Worm (Caenorhabditis elegans) whole organism, midembryonic: ENCODE data around the gene ptr-13.

Experiments used
- T22C8.4 ChIP-seq: fragments of 200-800 bp; sonication (Bioruptor generic); IDR thresholded peaks from 2 replicates; pipeline ENCODE4 v1.3.6; 2022; ENCODE audit warnings: missing genetic modification characterization, missing compliant biosample characterization
- cog-1 ChIP-seq: sonication (generic microtip); optimal IDR thresholded peaks from 2 replicates; lab custom pipeline; 2016; ENCODE audit warnings: missing genetic modification characterization, missing compliant biosample characterization
- flt-1 ChIP-seq: fragments of 200-800 bp; sonication (Bioruptor generic); IDR thresholded peaks from 2 replicates; pipeline ENCODE4 v1.3.6; 2022; ENCODE audit warnings: missing genetic modification characterization, missing compliant biosample characterization
- klf-2 ChIP-seq: fragments of 200-800 bp; sonication (Bioruptor generic); conservative IDR thresholded peaks from 2 replicates; pipeline ENCODE4 v1.3.6; 2022; ENCODE audit warnings: missing genetic modification reagents, missing genetic modification characterization, missing compliant biosample characterization
- med-1 ChIP-seq: sonication (generic microtip); optimal IDR thresholded peaks from 2 replicates; lab custom pipeline; 2017; ENCODE audit warnings: missing genetic modification characterization, mild to moderate bottlenecking, missing compliant biosample characterization, antibody characterized with exemption, missing genetic modification reagents; ENCODE audit not compliant: insufficient read depth
- ref-1 ChIP-seq: fragments of 200-800 bp; sonication (Bioruptor generic); conservative IDR thresholded peaks from 2 replicates; pipeline ENCODE4 v1.3.6; 2022; ENCODE audit warnings: missing genetic modification reagents, missing genetic modification characterization, missing compliant biosample characterization
- tab-1 ChIP-seq: fragments of 200-800 bp; sonication (Bioruptor generic); IDR thresholded peaks from 2 replicates; pipeline ENCODE4 v1.3.6; 2022; ENCODE audit warnings: missing genetic modification characterization, missing compliant biosample characterization
- ztf-23 ChIP-seq: fragments of 200-800 bp; sonication (Bioruptor generic); IDR thresholded peaks from 2 replicates; pipeline ENCODE4 v1.3.6; 2022; ENCODE audit warnings: missing genetic modification reagents, missing genetic modification characterization, missing compliant biosample characterization
- ztf-29 ChIP-seq: fragments of 200-800 bp; sonication (Bioruptor generic); IDR thresholded peaks from 2 replicates; pipeline ENCODE4 v1.3.6; 2022; ENCODE audit warnings: missing genetic modification reagents, missing genetic modification characterization, missing compliant biosample characterization

- TF ChIP-seq klf-2 (GFP tag; lab: Robert Waterston, UW) (no peak), cog-1 (tag; lab: Kevin White, UChicago) (no peak), tab-1 (no peak), flt-1 (GFP tag; lab: Robert Waterston, UW) (no peak), med-1 (GFP tag; lab: Kevin White, UChicago) (no peak), ref-1 (GFP tag; lab: Robert Waterston, UW) (no peak), T22C8.4 (GFP tag; lab: Robert Waterston, UW) (no peak), ztf-23 (no peak), ztf-29 (GFP tag; lab: Robert Waterston, UW) (no peak)
Measured at ce11 chrII:11202581-11203271, 40.4 kb upstream of the ptr-13 start, which contains the start of gene srap-1.
